Worm (Caenorhabditis elegans): Measurements from ENCODE around the gene C09B9.85.

DNA sequence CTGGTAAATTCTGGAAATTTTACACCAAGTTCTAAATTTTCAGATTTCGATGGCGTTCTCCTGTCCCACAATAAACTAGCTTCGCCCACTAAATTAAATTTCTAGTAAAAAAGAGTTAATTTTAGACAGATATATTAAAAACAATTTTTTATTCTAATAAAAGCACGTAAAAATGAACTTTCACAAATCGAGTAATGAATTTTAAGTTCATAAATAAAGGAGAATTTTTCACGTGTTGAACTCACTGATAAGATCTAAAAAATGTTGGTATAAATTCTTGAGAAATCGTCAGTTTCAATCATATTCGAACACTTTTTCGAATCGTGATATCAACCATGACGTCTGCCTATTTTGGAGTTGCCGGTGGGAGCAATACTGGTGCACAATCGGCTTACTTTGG lies 29.7 kb downstream of the C09B9.85 start, which contains the start of gene ssq-2:
- TF ChIP-seq F39B2.1 (GFP tag; IDR thresholded peaks at IDR 0.05): no peak
- no peak for TF ChIP-seq ztf-28 (GFP tag; IDR thresholded peaks at IDR 0.05)

Measured in whole organism, young adult.